Worm (Caenorhabditis elegans) whole organism, late embryonic: ENCODE results near the gene F07F6.2.

ENCODE experiments used
- C08G9.2 ChIP-seq: sonication (generic microtip); optimal IDR thresholded peaks from 2 replicates; lab custom pipeline; 2016; ENCODE audit warnings: mild to moderate bottlenecking, missing genetic modification characterization, moderate library complexity, missing compliant biosample characterization
- F13H6.1 ChIP-seq: sonication (generic microtip); optimal IDR thresholded peaks from 2 replicates; lab custom pipeline; 2016; ENCODE audit warnings: missing genetic modification characterization, missing compliant biosample characterization
- ceh-14 ChIP-seq: sonication (generic microtip); optimal IDR thresholded peaks from 2 replicates; lab custom pipeline; 2016; ENCODE audit warnings: missing genotype, missing genetic modification characterization, missing compliant biosample characterization
- dve-1 ChIP-seq: sonication (generic microtip); optimal IDR thresholded peaks from 2 replicates; lab custom pipeline; 2017; ENCODE audit warnings: antibody characterized with exemption, mild to moderate bottlenecking, missing genetic modification characterization, missing compliant biosample characterization
- fkh-10 ChIP-seq: fragments of 150-350 bp; optimal IDR thresholded peaks from 2 replicates; lab custom pipeline; 2014; ENCODE audit warnings: missing biosample characterization, missing genetic modification reagents, missing genetic modification characterization
- gmeb-2 ChIP-seq: sonication (generic microtip); optimal IDR thresholded peaks from 2 replicates; lab custom pipeline; 2016; ENCODE audit warnings: missing genetic modification characterization, inconsistent platforms, missing compliant biosample characterization
- hlh-15 ChIP-seq: sonication (generic microtip); optimal IDR thresholded peaks from 2 replicates; lab custom pipeline; 2016; ENCODE audit warnings: missing genetic modification characterization, missing compliant biosample characterization
- hlh-6 ChIP-seq: sonication (generic microtip); optimal IDR thresholded peaks from 2 replicates; lab custom pipeline; 2016; ENCODE audit warnings: missing genotype, missing genetic modification characterization, missing compliant biosample characterization
- nhr-11 ChIP-seq: fragments of 150-350 bp; optimal IDR thresholded peaks from 2 replicates; lab custom pipeline; 2014; ENCODE audit warnings: missing biosample characterization, missing genetic modification characterization
- pha-4 ChIP-seq: fragments of 150-350 bp; optimal IDR thresholded peaks from 2 replicates; lab custom pipeline; 2018; ENCODE audit warnings: missing biosample characterization, missing genetic modification reagents, missing genetic modification characterization
- ref-2 ChIP-seq: sonication (generic microtip); optimal IDR thresholded peaks from 2 replicates; lab custom pipeline; 2016; ENCODE audit warnings: missing genetic modification characterization, missing compliant biosample characterization
- sox-4 ChIP-seq: sonication (generic microtip); optimal IDR thresholded peaks from 2 replicates; lab custom pipeline; 2017; ENCODE audit warnings: mild to moderate bottlenecking, missing genetic modification characterization, inconsistent platforms, missing compliant biosample characterization
- unc-42 ChIP-seq: sonication (generic microtip); optimal IDR thresholded peaks from 2 replicates; lab custom pipeline; 2016; ENCODE audit warnings: missing genotype, missing genetic modification characterization, missing compliant biosample characterization
- ztf-16 ChIP-seq: sonication (generic microtip); optimal IDR thresholded peaks from 2 replicates; lab custom pipeline; 2017; ENCODE audit warnings: missing genetic modification characterization, missing compliant biosample characterization

ce11 chrII:5459534-5459933, 29.5 kb downstream of the F07F6.2 start:
- TF ChIP-seq hlh-6 (tag; lab: Kevin White, UChicago), result no peak
- no peak for TF ChIP-seq fkh-10
- no peak for TF ChIP-seq unc-42 (tag; lab: Kevin White, UChicago)
- TF ChIP-seq hlh-15 (tag; lab: Kevin White, UChicago), result no peak
- no peak for TF ChIP-seq ztf-16 (tag; lab: Kevin White, UChicago)
- no peak for TF ChIP-seq ceh-14 (tag; lab: Kevin White, UChicago)
- TF ChIP-seq F13H6.1 (tag; lab: Kevin White, UChicago), result no peak
- no peak for TF ChIP-seq ref-2 (tag; lab: Kevin White, UChicago)
- TF ChIP-seq C08G9.2 (tag; lab: Kevin White, UChicago), result no peak
- no peak for TF ChIP-seq pha-4
- no peak for TF ChIP-seq dve-1 (tag; lab: Kevin White, UChicago)
- no peak for TF ChIP-seq nhr-11 (tag; lab: Kevin White, UChicago)
- no peak for TF ChIP-seq sox-4 (tag; lab: Kevin White, UChicago)
- no peak for TF ChIP-seq gmeb-2 (tag; lab: Kevin White, UChicago)
